Worm (Caenorhabditis elegans) whole organism, young adult: ENCODE data around the gene K02E7.4.

ENCODE experiments used
- B0261.1 ChIP-seq: sonication (generic microtip); optimal IDR thresholded peaks from 2 replicates; lab custom pipeline; 2016; ENCODE audit warnings: mild to moderate bottlenecking, missing genetic modification characterization, moderate library complexity, missing compliant biosample characterization
- B0336.3 ChIP-seq: fragments of 200-800 bp; sonication (Bioruptor generic); IDR thresholded peaks from 2 replicates; pipeline ENCODE4 v1.3.6; 2022; ENCODE audit warnings: missing genetic modification characterization, missing compliant biosample characterization
- F33H1.4 ChIP-seq: fragments of 200-800 bp; sonication (Bioruptor generic); IDR thresholded peaks from 2 replicates; pipeline ENCODE4 v1.3.6; 2022; ENCODE audit warnings: missing genetic modification reagents, missing genetic modification characterization, missing compliant biosample characterization
- F57C9.4 ChIP-seq: sonication (generic microtip); optimal IDR thresholded peaks from 2 replicates; lab custom pipeline; 2017; ENCODE audit warnings: mild to moderate bottlenecking, missing genetic modification characterization, missing compliant biosample characterization
- T26A5.8 ChIP-seq: sonication (generic microtip); optimal IDR thresholded peaks from 2 replicates; lab custom pipeline; 2016; ENCODE audit warnings: missing genetic modification characterization, missing compliant biosample characterization
- Y95B8A.8 ChIP-seq: fragments of 200-800 bp; sonication (Bioruptor generic); IDR thresholded peaks from 2 replicates; pipeline ENCODE4 v1.3.6; 2022; ENCODE audit warnings: missing genetic modification reagents, missing genetic modification characterization, missing compliant biosample characterization
- cebp-1 ChIP-seq, 2 experiments: fragments of 200-800 bp in 1 of 2; sonication (Bioruptor generic) in 1 of 2; sonication (generic microtip) in 1 of 2; IDR thresholded peaks in 1 of 2; optimal IDR thresholded peaks in 1 of 2; 2 replicates each; pipeline versions ENCODE4 v1.3.6 to Lab custom; 2017 to 2022; ENCODE audit warnings: missing compliant biosample characterization in 2 of 2, missing genetic modification characterization in 2 of 2, mild to moderate bottlenecking in 1 of 2, missing genetic modification reagents in 1 of 2, moderate library complexity in 1 of 2
- cebp-2 ChIP-seq: fragments of 200-800 bp; sonication (Bioruptor generic); IDR thresholded peaks from 2 replicates; pipeline ENCODE4 v1.3.6; 2022; ENCODE audit warnings: missing genetic modification characterization, missing compliant biosample characterization
- ceh-27 ChIP-seq: fragments of 200-800 bp; sonication (Bioruptor generic); optimal IDR thresholded peaks from 2 replicates; lab custom pipeline; 2018; ENCODE audit warnings: mild to moderate bottlenecking, missing genetic modification characterization, moderate library complexity, missing compliant biosample characterization
- ceh-91 ChIP-seq: fragments of 200-800 bp; sonication (Bioruptor generic); IDR thresholded peaks from 2 replicates; pipeline ENCODE4 v1.3.6; 2022; ENCODE audit warnings: missing genetic modification reagents, missing genetic modification characterization, missing compliant biosample characterization
- efl-1 ChIP-seq: fragments of 150-350 bp; optimal IDR thresholded peaks from 2 replicates; lab custom pipeline; 2014; ENCODE audit warnings: missing biosample characterization, missing genetic modification reagents, missing genetic modification characterization
- ets-4 ChIP-seq: fragments of 200-800 bp; sonication (Bioruptor generic); optimal IDR thresholded peaks from 2 replicates; lab custom pipeline; 2018; ENCODE audit warnings: mild to moderate bottlenecking, missing genetic modification characterization, missing compliant biosample characterization
- him-1 ChIP-seq: sonication (generic microtip); optimal IDR thresholded peaks from 2 replicates; lab custom pipeline; 2016; ENCODE audit warnings: missing genotype, missing genetic modification reagents, missing genetic modification characterization, missing compliant biosample characterization
- hmg-1.2 ChIP-seq: fragments of 200-800 bp; sonication (Bioruptor generic); IDR thresholded peaks from 2 replicates; pipeline ENCODE4 v1.3.6; 2022; ENCODE audit warnings: missing genetic modification reagents, missing genetic modification characterization, missing compliant biosample characterization
- hmg-20 ChIP-seq: fragments of 200-800 bp; sonication (Bioruptor generic); IDR thresholded peaks from 2 replicates; pipeline ENCODE4 v1.3.6; 2022; ENCODE audit warnings: missing genetic modification reagents, missing genetic modification characterization, missing compliant biosample characterization
- hrde-1 ChIP-seq: sonication (generic microtip); optimal IDR thresholded peaks from 2 replicates; lab custom pipeline; 2016; ENCODE audit warnings: missing genetic modification characterization, mild to moderate bottlenecking, missing compliant biosample characterization, moderate library complexity, missing genotype, missing genetic modification reagents, borderline replicate concordance
- let-526 ChIP-seq: fragments of 200-800 bp; sonication (Bioruptor generic); IDR thresholded peaks from 2 replicates; pipeline ENCODE4 v1.3.6; 2022; ENCODE audit warnings: missing genetic modification reagents, missing genetic modification characterization, missing compliant biosample characterization
- lin-26 ChIP-seq: fragments of 200-800 bp; sonication (Bioruptor generic); IDR thresholded peaks from 2 replicates; pipeline ENCODE4 v1.3.6; 2022; ENCODE audit warnings: missing genetic modification reagents, missing genetic modification characterization, missing compliant biosample characterization
- lin-35 ChIP-seq, 3 experiments: fragments of 150-350 bp in 2 of 3; sonication (generic microtip) in 1 of 3; optimal IDR thresholded peaks; 2 replicates each; lab custom pipeline; 2014 to 2018; ENCODE audit warnings: missing biosample characterization in 3 of 3, missing genetic modification characterization in 3 of 3, missing genetic modification reagents in 3 of 3
- lsy-27 ChIP-seq: sonication (generic microtip); optimal IDR thresholded peaks from 2 replicates; lab custom pipeline; 2017; ENCODE audit warnings: missing genetic modification characterization, mild to moderate bottlenecking, missing compliant biosample characterization, antibody characterized with exemption, missing genotype, borderline replicate concordance; ENCODE audit not compliant: insufficient read depth
- madf-10 ChIP-seq: sonication (generic microtip); optimal IDR thresholded peaks from 2 replicates; lab custom pipeline; 2016; ENCODE audit warnings: mild to moderate bottlenecking, missing genetic modification characterization, missing compliant biosample characterization
- madf-8 ChIP-seq: fragments of 200-800 bp; sonication (Bioruptor generic); conservative IDR thresholded peaks from 2 replicates; pipeline ENCODE4 v1.3.6; 2022; ENCODE audit warnings: missing genetic modification reagents, missing genetic modification characterization, missing compliant biosample characterization
- mxl-1 ChIP-seq: sonication (generic microtip); optimal IDR thresholded peaks from 2 replicates; lab custom pipeline; 2016; ENCODE audit warnings: missing genetic modification characterization, missing compliant biosample characterization
- nfya-1 ChIP-seq: sonication (generic microtip); optimal IDR thresholded peaks from 2 replicates; lab custom pipeline; 2017; ENCODE audit warnings: antibody characterized with exemption, missing compliant biosample characterization, missing genetic modification characterization, borderline replicate concordance; ENCODE audit not compliant: insufficient read depth
- nhr-90 ChIP-seq: sonication (generic microtip); optimal IDR thresholded peaks from 2 replicates; lab custom pipeline; 2016; ENCODE audit warnings: missing genotype, mild to moderate bottlenecking, missing genetic modification characterization, missing compliant biosample characterization
- pbrm-1 ChIP-seq: fragments of 200-800 bp; sonication (Bioruptor generic); IDR thresholded peaks from 2 replicates; pipeline ENCODE4 v1.3.6; 2022; ENCODE audit warnings: missing genetic modification reagents, missing genetic modification characterization, missing compliant biosample characterization
- rpc-1 ChIP-seq, 2 experiments: fragments of 150-350 bp in 1 of 2; sonication (generic microtip) in 1 of 2; optimal IDR thresholded peaks; 2 replicates each; lab custom pipeline; 2014 to 2018; ENCODE audit warnings: missing biosample characterization in 1 of 2, missing genetic modification characterization in 1 of 2, missing genetic modification reagents in 1 of 2, missing genotype in 1 of 2
- snpc-4 ChIP-seq, 5 experiments: fragments of 150-350 bp in 1 of 5; sonication (generic microtip) in 4 of 5; optimal IDR thresholded peaks; 2 replicates each; lab custom pipeline; 2014 to 2018; ENCODE audit warnings: missing genetic modification characterization in 5 of 5, missing biosample characterization in 3 of 5, antibody characterized with exemption in 2 of 5, mild to moderate bottlenecking in 2 of 5, missing compliant biosample characterization in 2 of 5, missing genotype in 2 of 5, moderate library complexity in 2 of 5, missing genetic modification reagents in 1 of 5
- sptf-2 ChIP-seq: fragments of 200-800 bp; sonication (Bioruptor generic); optimal IDR thresholded peaks from 2 replicates; lab custom pipeline; 2018; ENCODE audit warnings: mild to moderate bottlenecking, missing genetic modification characterization, missing compliant biosample characterization
- tbp1 ChIP-seq: fragments of 200-800 bp; sonication (Bioruptor generic); optimal IDR thresholded peaks from 2 replicates; lab custom pipeline; 2018; ENCODE audit warnings: mild to moderate bottlenecking, missing genetic modification characterization, missing compliant biosample characterization
- tlf-1 ChIP-seq: fragments of 200-800 bp; sonication (Bioruptor generic); optimal IDR thresholded peaks from 2 replicates; lab custom pipeline; 2018; ENCODE audit warnings: mild to moderate bottlenecking, missing genetic modification characterization, missing compliant biosample characterization
- zim-3 ChIP-seq: sonication (generic microtip); optimal IDR thresholded peaks from 2 replicates; lab custom pipeline; 2017; ENCODE audit warnings: mild to moderate bottlenecking, missing genetic modification characterization, moderate library complexity, missing compliant biosample characterization
- ztf-28 ChIP-seq: fragments of 200-800 bp; sonication (Bioruptor generic); IDR thresholded peaks from 2 replicates; pipeline ENCODE4 v1.3.6; 2022; ENCODE audit warnings: missing genetic modification reagents, missing genetic modification characterization, missing compliant biosample characterization

Gene K02E7.4

DNA sequence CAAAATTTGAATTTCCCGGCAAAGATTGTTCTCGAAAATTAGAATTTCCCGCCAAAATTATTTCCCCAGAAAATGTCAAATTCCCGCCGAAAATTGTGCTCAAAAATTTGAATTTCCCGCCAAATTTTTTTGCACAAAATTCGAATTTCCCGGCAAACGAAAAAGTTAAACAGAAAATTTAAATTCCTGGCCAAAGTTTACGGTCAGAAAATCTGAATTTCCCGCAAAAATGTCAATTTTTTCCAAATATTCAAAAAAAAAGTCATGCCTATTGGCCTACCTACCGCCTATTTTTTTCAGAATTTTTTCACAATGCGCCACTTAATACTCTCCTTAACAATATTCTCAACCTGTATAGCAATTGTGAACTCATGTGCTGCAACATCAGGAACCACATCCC, 10.7 kb downstream of the K02E7.4 start, which contains the start of gene K02E7.1:
TSS of gene K02E7.1 (plus strand) at position 301 of the 400 bp plus-strand sequence.
- TF ChIP-seq ztf-28, result no peak
- TF ChIP-seq hrde-1, result no peak
- TF ChIP-seq hmg-20 (GFP tag; lab: Robert Waterston, UW), result no peak
- no peak for TF ChIP-seq let-526 (GFP tag; lab: Robert Waterston, UW)
- no peak for TF ChIP-seq snpc-4 (GFP tag; optimal IDR thresholded peaks at IDR 0.05; lab: Kevin White, UChicago)
- no peak for TF ChIP-seq snpc-4 (tag; optimal IDR thresholded peaks at IDR 0.05; lab: Kevin White, UChicago)
- no peak for TF ChIP-seq madf-10 (tag; lab: Kevin White, UChicago)
- TF ChIP-seq zim-3 (tag; lab: Kevin White, UChicago), result no peak
- no peak for TF ChIP-seq ceh-27 (GFP tag; lab: Kevin White, UChicago)
- no peak for TF ChIP-seq tlf-1 (GFP tag; lab: Kevin White, UChicago)
- no peak for TF ChIP-seq cebp-1 (GFP tag; IDR thresholded peaks at IDR 0.05; lab: Robert Waterston, UW)
- no peak for TF ChIP-seq cebp-1 (tag; optimal IDR thresholded peaks at IDR 0.05; lab: Kevin White, UChicago)
- no peak for TF ChIP-seq T26A5.8 (tag; lab: Kevin White, UChicago)
- no peak for TF ChIP-seq F33H1.4 (GFP tag; lab: Robert Waterston, UW)
- no peak for TF ChIP-seq madf-8 (GFP tag; lab: Robert Waterston, UW)
- no peak for TF ChIP-seq Y95B8A.8 (GFP tag; lab: Robert Waterston, UW)
- TF ChIP-seq ets-4, result no peak
- no peak for TF ChIP-seq mxl-1 (tag; lab: Kevin White, UChicago)
- TF ChIP-seq pbrm-1 (GFP tag; lab: Robert Waterston, UW), result no peak
- TF ChIP-seq B0336.3 (GFP tag; lab: Robert Waterston, UW), result no peak

DNA sequence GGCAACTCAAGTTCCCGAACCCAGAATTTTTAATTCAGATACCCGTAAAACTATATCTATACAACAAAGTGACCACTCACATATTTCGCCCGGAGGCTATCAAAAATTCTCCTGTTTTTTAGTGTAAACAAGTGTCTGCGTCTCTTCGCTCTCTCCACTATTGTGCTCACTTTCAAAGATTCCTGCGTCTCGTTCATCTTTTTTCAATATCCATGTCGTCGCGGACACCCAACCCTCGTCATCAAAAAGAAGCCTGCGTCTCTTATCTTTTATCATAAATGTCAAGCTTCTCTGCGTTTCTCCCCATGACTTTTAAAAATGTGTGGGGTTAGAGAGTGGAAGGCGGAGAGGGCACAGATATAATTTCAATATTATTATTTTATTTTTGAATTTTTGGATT, 12.7 kb downstream of the K02E7.4 start:
- TF ChIP-seq hmg-1.2 (peak; percentile 79; the same call in 1 of the 2 replicates), nhr-90 (tag; lab: Kevin White, UChicago) (no peak)
- TF ChIP-seq, all 124 proteins: peak for 1

DNA sequence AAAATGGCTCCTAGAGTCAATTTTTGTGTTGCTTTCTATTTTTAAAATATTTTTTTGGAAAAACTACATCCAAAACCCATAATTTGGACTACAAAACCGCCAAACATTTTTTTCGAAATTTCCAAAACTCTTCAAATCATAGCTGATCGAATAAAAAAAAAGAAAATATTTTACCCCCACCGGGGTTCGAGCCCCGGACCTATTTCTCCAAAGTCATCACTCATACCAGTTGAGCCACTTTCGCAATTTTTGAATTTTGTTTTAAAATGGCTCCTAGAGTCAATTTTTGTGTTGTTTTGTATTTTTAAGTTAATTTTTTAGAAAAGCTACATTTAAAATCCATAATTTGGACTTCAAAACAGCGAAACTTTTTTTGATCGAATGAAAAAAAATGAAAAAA, 13.3 kb downstream of the K02E7.4 start:
- TF ChIP-seq rpc-1 (optimal IDR thresholded peaks at IDR 0.05; lab: Kevin White, UChicago) (no peak), rpc-1 (tag; optimal IDR thresholded peaks at IDR 0.05; lab: Kevin White, UChicago) (peak; percentile 59), B0261.1 (tag; lab: Kevin White, UChicago) (peak; percentile 11), ceh-91 (no peak), tbp1 (GFP tag; lab: Kevin White, UChicago) (peak; percentile 67)

DNA sequence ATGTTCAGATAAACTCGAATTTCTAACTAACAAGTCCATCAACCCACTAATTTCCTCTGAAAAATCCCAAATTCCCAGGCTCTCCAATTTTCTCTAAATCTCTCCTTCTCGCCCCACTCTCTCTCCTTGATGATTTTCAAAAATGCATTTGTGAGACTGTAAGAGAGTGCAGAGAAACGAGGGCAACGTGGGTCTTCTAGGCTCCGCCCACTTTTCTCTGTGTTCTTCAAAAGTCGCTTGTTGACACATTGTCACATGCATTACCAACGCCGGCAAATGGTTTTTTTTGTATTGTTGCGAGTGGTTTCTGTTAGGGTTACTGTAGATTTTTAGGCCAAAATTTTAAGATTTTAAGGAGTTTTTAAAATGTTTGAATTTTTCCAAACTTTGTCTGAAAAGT, 14.3 kb downstream of the K02E7.4 start:
- TF ChIP-seq ceh-27 (GFP tag; lab: Kevin White, UChicago), result peak; percentile 35
- TF ChIP-seq hmg-1.2, result 0 out of 2 replicates have a peak, but pooled peaks have one; percentile 19
- no peak for TF ChIP-seq lin-26

DNA sequence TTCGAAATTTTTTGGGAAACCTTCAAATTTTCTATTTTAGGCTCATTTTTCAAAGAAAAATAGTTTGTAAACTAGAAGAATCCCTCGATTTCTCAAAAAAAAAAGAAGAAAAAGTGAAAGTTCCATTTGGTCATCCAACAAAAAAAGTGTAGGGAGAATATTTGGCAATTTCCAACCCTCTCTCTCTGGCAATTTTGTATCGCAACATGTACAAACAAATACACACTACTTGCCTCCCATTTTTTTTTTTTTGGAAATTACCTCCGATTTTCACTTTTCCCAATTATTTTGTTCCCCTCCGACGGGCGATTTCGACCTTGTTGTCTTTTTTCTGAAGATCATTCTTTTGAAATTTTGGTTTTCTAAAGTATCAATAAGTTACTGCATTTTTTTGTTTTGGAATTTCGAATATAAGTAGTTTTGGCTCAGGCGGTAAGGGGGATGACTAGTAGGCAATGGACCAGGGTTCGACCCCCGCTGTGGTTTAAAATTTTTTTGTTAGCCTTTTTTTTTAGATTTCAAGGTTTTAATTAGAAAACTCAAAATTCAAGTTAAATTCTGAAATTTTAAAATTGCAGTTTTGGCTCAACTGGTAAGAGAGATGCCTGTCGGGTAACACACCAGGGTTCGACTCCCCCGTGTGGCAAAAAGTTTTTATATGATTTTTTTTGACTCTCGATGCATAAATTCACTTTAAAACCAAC, 16.5 kb downstream of the K02E7.4 start:
- TF ChIP-seq B0261.1 (tag; lab: Kevin White, UChicago) (peak; percentile 21), lin-26 (no peak), tbp1 (GFP tag; lab: Kevin White, UChicago) (peak; percentile 70), him-1 (no peak), rpc-1 (optimal IDR thresholded peaks at IDR 0.05; lab: Kevin White, UChicago) (peak; percentile 25), rpc-1 (tag; optimal IDR thresholded peaks at IDR 0.05; lab: Kevin White, UChicago) (peak; percentile 64)

DNA sequence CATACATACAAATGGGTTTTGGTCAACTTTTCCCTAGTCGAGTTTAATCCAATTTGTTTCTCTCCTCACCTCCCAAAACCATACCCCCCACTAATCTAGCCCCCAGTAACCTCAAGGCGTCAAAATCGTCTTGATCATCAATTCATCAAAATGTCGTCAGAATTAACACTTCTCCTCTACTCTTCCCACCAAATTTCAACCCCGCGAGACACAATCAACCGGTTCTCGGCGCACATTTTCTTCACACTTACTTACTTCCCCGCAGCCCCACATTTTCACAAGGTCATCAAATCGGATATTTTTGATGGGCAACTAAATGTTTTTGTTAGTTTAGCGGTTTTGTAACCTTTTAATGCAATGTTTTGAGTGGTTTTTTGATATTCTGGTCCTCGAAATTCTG, 18.5 kb downstream of the K02E7.4 start:
- no peak for TF ChIP-seq lin-35 (GFP tag; optimal IDR thresholded peaks at IDR 0.05; lab: Kevin White, UChicago)
- TF ChIP-seq F57C9.4 (tag; lab: Kevin White, UChicago), result no peak
- TF ChIP-seq cebp-2 (GFP tag; lab: Robert Waterston, UW), result no peak
- no peak for TF ChIP-seq sptf-2 (GFP tag; lab: Kevin White, UChicago)
- no peak for TF ChIP-seq B0261.1 (tag; lab: Kevin White, UChicago)
- no peak for TF ChIP-seq nfya-1 (tag; lab: Kevin White, UChicago)
- no peak for TF ChIP-seq lsy-27 (tag; lab: Kevin White, UChicago)
- no peak for TF ChIP-seq efl-1 (GFP tag; lab: Kevin White, UChicago)
